Worm (Caenorhabditis elegans): ENCODE measurements around the gene cyn-4.

Gene cyn-4

DNA sequence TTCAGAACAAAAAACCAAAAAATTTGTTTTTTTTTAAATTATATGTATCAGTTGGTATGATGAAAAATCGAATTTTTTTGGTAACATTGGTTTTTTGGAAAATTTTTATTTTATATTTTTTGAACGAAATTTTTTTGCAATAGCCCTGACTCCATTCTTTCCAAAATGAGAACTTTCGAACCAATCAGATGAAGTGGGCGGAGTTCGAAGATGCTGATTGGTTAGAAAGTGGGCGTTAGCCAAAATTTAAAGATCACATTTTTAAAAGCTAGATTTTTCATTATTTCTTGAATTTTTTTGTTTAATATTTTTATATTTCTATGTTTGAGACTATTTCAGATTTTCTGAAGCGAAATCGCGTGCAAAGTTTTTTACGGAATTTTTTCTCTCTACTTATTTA lies 11.1 kb downstream of the cyn-4 start:
- TF ChIP-seq tra-4 (tag; optimal IDR thresholded peaks at IDR 0.05) (no peak), scrt-1 (GFP tag; IDR thresholded peaks at IDR 0.05) (no peak)

DNA sequence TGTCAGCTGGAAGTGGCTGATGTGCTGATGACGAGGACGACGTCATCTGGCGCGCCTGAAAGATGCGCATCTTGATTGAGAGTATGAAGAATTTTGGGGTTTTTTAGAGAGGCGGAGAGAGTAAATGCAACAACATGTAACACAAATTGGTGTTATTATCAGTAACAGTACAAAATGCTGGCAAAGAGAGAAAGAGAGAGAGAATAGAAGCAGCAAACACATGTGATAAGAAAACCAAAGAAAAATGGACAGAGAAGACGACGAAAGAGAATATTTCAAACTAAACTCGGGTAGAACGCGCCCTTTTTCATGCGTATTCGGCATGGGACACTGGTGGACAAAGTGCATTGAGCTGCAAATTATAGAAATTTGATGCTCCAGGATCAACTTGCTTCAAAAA lies 11.6 kb downstream of the cyn-4 start, which contains the start of gene M106.3:
TSS of gene M106.3 (minus strand) at position 70 of the 400 bp plus-strand sequence.
- TF ChIP-seq ets-7 (tag; optimal IDR thresholded peaks at IDR 0.05): no peak
- TF ChIP-seq hmbx-1 (tag; optimal IDR thresholded peaks at IDR 0.05): no peak
- TF ChIP-seq ceh-13 (GFP tag; optimal IDR thresholded peaks at IDR 0.05): no peak
- no peak for TF ChIP-seq tra-4 (tag; optimal IDR thresholded peaks at IDR 0.05)
- TF ChIP-seq B0310.2 (tag; optimal IDR thresholded peaks at IDR 0.05): no peak
- TF ChIP-seq hmg-4 (GFP tag; optimal IDR thresholded peaks at IDR 0.05): no peak
- TF ChIP-seq F13C5.2 (tag; optimal IDR thresholded peaks at IDR 0.05): no peak
- no peak for TF ChIP-seq tbx-11 (GFP tag; IDR thresholded peaks at IDR 0.05)
- no peak for TF ChIP-seq pes-1 (GFP tag; IDR thresholded peaks at IDR 0.05)
- no peak for TF ChIP-seq aly-1 (tag; optimal IDR thresholded peaks at IDR 0.05)
- TF ChIP-seq ceh-36 (tag; optimal IDR thresholded peaks at IDR 0.05): no peak
- no peak for TF ChIP-seq hnd-1 (tag; optimal IDR thresholded peaks at IDR 0.05)
- TF ChIP-seq ama-1 (optimal IDR thresholded peaks at IDR 0.05): no peak
- no peak for TF ChIP-seq tbx-37 (GFP tag; conservative IDR thresholded peaks at IDR 0.05)
- no peak for TF ChIP-seq flt-1 (GFP tag; IDR thresholded peaks at IDR 0.05)
- TF ChIP-seq scrt-1 (GFP tag; IDR thresholded peaks at IDR 0.05): no peak
- TF ChIP-seq sea-1 (GFP tag; conservative IDR thresholded peaks at IDR 0.05): no peak

DNA sequence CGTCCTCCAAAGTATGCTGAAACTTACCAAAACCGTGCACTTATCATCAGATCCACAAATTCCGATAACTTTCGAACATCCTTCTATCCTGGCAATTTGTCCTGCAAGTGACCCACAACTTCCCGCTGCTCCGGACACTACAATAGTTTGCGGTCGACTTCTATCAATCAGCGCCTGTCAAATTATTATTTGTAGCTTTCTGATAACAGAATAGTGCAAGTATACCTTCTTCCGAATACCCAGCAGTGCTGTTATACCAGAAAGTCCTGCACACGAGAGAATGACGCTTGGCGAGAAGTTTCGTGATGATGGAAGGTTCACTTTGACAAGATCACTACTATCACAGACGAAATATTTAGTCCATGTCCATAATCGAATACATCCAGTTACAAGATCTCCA lies 13.1 kb downstream of the cyn-4 start:
- TF ChIP-seq hnd-1 (tag; optimal IDR thresholded peaks at IDR 0.05): no peak
- TF ChIP-seq ama-1 (optimal IDR thresholded peaks at IDR 0.05): no peak
- no peak for TF ChIP-seq F13C5.2 (tag; optimal IDR thresholded peaks at IDR 0.05)
- no peak for TF ChIP-seq ceh-13 (GFP tag; optimal IDR thresholded peaks at IDR 0.05)
- TF ChIP-seq flt-1 (GFP tag; IDR thresholded peaks at IDR 0.05): no peak
- TF ChIP-seq tbx-11 (GFP tag; IDR thresholded peaks at IDR 0.05): no peak
- no peak for TF ChIP-seq tra-4 (tag; optimal IDR thresholded peaks at IDR 0.05)
- TF ChIP-seq hmbx-1 (tag; optimal IDR thresholded peaks at IDR 0.05): no peak

DNA sequence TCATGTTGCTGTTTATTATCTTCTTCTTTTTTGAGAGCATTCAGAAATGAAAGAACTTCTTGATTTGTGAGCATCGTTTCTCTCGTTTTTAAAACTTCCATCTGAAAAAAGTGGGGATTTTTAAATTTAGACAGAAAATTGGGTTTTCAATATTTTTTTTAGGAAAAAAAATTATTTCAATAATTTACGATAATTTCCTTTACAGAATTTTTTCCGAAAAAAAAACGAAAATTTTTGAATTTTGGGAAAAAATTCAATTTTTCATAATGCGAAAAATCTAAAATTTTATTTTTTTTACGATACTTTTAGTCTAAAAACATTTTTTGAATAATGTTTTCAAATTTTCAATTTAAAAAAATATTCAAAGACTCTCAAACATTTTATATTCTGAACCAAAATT lies 15.3 kb downstream of the cyn-4 start, which contains the start of gene M106.7:
TSS of gene M106.7 (minus strand) at position 101 of the 400 bp plus-strand sequence.
- no peak for TF ChIP-seq tbx-11 (GFP tag; IDR thresholded peaks at IDR 0.05)
- no peak for TF ChIP-seq tra-4 (tag; optimal IDR thresholded peaks at IDR 0.05)
- TF ChIP-seq tbx-37 (GFP tag; conservative IDR thresholded peaks at IDR 0.05): no peak
- no peak for TF ChIP-seq aly-1 (tag; optimal IDR thresholded peaks at IDR 0.05)
- TF ChIP-seq hmbx-1 (tag; optimal IDR thresholded peaks at IDR 0.05): no peak
- TF ChIP-seq flt-1 (GFP tag; IDR thresholded peaks at IDR 0.05): no peak
- TF ChIP-seq hmg-4 (GFP tag; optimal IDR thresholded peaks at IDR 0.05): no peak
- no peak for TF ChIP-seq ceh-13 (GFP tag; optimal IDR thresholded peaks at IDR 0.05)
- TF ChIP-seq ama-1 (optimal IDR thresholded peaks at IDR 0.05): no peak
- TF ChIP-seq hnd-1 (tag; optimal IDR thresholded peaks at IDR 0.05): no peak
- TF ChIP-seq B0310.2 (tag; optimal IDR thresholded peaks at IDR 0.05): no peak
- no peak for TF ChIP-seq ets-7 (tag; optimal IDR thresholded peaks at IDR 0.05)
- no peak for TF ChIP-seq scrt-1 (GFP tag; IDR thresholded peaks at IDR 0.05)
- TF ChIP-seq ceh-36 (tag; optimal IDR thresholded peaks at IDR 0.05): no peak
- TF ChIP-seq sea-1 (GFP tag; conservative IDR thresholded peaks at IDR 0.05): no peak
- TF ChIP-seq F13C5.2 (tag; optimal IDR thresholded peaks at IDR 0.05): no peak
- TF ChIP-seq pes-1 (GFP tag; IDR thresholded peaks at IDR 0.05): no peak

DNA sequence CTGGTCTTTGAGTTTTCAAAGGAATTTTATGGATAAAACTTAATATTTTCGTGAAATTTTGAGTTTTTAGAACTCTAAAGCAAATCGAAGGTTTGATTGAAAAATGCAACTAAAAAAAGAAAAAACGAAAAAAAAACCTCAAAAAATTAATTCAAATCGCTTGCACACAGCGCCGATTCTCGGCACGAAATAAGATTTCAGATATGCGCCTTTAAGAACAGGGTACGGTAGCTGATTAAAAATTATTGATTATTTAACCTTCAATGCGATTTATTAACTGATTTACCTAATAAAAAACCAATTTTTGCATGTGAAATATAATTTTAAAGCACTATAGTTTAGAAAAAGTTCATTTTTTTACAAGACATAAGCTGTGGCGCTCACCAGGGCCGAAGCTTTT lies 19.5 kb downstream of the cyn-4 start:
- TF ChIP-seq tbx-37 (GFP tag; conservative IDR thresholded peaks at IDR 0.05) (no peak), F13C5.2 (tag; optimal IDR thresholded peaks at IDR 0.05) (no peak), flt-1 (GFP tag; IDR thresholded peaks at IDR 0.05) (no peak), tbx-11 (GFP tag; IDR thresholded peaks at IDR 0.05) (no peak), sea-1 (GFP tag; conservative IDR thresholded peaks at IDR 0.05) (no peak), ceh-13 (GFP tag; optimal IDR thresholded peaks at IDR 0.05) (no peak)

DNA sequence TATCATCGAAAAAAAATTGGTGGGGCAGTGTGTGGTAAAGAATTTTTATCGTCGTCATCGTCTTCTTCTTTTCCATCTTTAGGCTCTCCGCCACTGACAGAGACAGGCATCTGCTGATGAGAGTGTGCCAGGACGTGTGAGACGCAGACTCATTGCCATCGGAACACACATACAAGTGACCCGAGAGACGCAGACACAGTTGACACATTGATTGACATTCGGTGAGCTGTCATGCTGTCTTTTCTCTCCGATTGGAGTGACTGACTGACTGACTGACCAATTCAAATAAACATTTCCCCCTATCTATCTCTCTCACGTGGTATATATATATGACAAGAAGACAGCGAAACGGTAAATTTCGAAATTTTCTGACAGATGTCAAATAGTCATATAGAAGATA lies 21.3 kb downstream of the cyn-4 start:
- TF ChIP-seq aly-1 (tag; optimal IDR thresholded peaks at IDR 0.05) (no peak), hmg-4 (GFP tag; optimal IDR thresholded peaks at IDR 0.05) (peak; percentile 46)

DNA sequence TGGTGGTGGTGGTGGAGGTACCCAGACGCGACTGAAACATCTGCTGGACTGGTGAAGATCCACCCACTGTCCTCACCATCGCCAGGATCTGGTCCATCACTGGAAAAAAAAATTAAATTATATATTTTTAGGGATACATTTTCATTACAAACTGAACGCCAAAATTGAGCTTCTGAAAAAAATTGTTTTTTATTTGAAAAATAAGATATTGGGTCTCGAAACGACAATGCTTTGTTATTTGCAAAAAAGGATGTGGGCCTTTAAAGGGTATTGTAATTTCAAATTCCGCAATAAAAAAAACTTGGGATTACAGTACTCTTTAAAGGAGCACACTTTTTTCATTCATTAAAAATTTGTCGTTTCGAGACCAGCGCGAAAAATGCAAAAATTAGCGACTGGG lies 22.5 kb downstream of the cyn-4 start, which contains the start of gene M106.2:
TSS of gene M106.2 (minus strand) at position 101 of the 400 bp plus-strand sequence.
- TF ChIP-seq sea-1 (GFP tag; conservative IDR thresholded peaks at IDR 0.05): no peak
- no peak for TF ChIP-seq B0310.2 (tag; optimal IDR thresholded peaks at IDR 0.05)
- no peak for TF ChIP-seq ama-1 (optimal IDR thresholded peaks at IDR 0.05)
- no peak for TF ChIP-seq ceh-36 (tag; optimal IDR thresholded peaks at IDR 0.05)
- no peak for TF ChIP-seq tbx-37 (GFP tag; conservative IDR thresholded peaks at IDR 0.05)
- TF ChIP-seq hmg-4 (GFP tag; optimal IDR thresholded peaks at IDR 0.05): no peak
- TF ChIP-seq tra-4 (tag; optimal IDR thresholded peaks at IDR 0.05): no peak
- no peak for TF ChIP-seq scrt-1 (GFP tag; IDR thresholded peaks at IDR 0.05)
- TF ChIP-seq flt-1 (GFP tag; IDR thresholded peaks at IDR 0.05): no peak
- no peak for TF ChIP-seq ets-7 (tag; optimal IDR thresholded peaks at IDR 0.05)
- no peak for TF ChIP-seq tbx-11 (GFP tag; IDR thresholded peaks at IDR 0.05)
- TF ChIP-seq hmbx-1 (tag; optimal IDR thresholded peaks at IDR 0.05): no peak
- no peak for TF ChIP-seq pes-1 (GFP tag; IDR thresholded peaks at IDR 0.05)
- TF ChIP-seq hnd-1 (tag; optimal IDR thresholded peaks at IDR 0.05): no peak
- TF ChIP-seq ceh-13 (GFP tag; optimal IDR thresholded peaks at IDR 0.05): no peak

DNA sequence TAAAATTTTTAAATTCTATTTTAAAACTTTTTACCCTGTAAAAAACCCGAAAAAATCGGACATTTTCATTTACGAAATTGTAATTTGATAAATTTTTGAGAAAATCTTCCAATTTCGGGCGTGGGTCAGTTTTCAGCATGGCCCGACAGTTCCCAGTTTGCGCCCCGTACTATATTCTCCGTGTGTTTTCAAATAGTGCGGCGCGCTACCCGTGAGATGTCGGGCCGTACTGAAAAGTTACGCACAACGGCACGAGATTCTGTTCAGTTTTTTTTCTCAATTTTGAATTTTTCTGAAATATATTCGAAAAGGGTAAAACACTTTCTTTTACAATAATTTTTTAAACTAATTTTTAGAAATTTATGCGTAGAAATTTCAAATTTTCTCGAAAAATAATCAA lies 25.4 kb downstream of the cyn-4 start:
- TF ChIP-seq pes-1 (GFP tag; IDR thresholded peaks at IDR 0.05): no peak
- no peak for TF ChIP-seq hnd-1 (tag; optimal IDR thresholded peaks at IDR 0.05)
- TF ChIP-seq B0310.2 (tag; optimal IDR thresholded peaks at IDR 0.05): no peak
- TF ChIP-seq tra-4 (tag; optimal IDR thresholded peaks at IDR 0.05): no peak
- no peak for TF ChIP-seq hmg-4 (GFP tag; optimal IDR thresholded peaks at IDR 0.05)
- no peak for TF ChIP-seq tbx-37 (GFP tag; conservative IDR thresholded peaks at IDR 0.05)
- TF ChIP-seq scrt-1 (GFP tag; IDR thresholded peaks at IDR 0.05): no peak
- no peak for TF ChIP-seq hmbx-1 (tag; optimal IDR thresholded peaks at IDR 0.05)
- TF ChIP-seq tbx-11 (GFP tag; IDR thresholded peaks at IDR 0.05): no peak
- no peak for TF ChIP-seq ama-1 (optimal IDR thresholded peaks at IDR 0.05)
- TF ChIP-seq F13C5.2 (tag; optimal IDR thresholded peaks at IDR 0.05): no peak
- TF ChIP-seq ceh-36 (tag; optimal IDR thresholded peaks at IDR 0.05): no peak
